Worm (Caenorhabditis elegans) whole organism, early embryonic: ENCODE data around the gene fipr-15.

Experiments
- B0310.2 ChIP-seq: sonication (generic microtip); optimal IDR thresholded peaks from 2 replicates; lab custom pipeline; 2016; ENCODE audit warnings: mild to moderate bottlenecking, missing genetic modification characterization, missing compliant biosample characterization
- F13C5.2 ChIP-seq: sonication (generic microtip); optimal IDR thresholded peaks from 2 replicates; lab custom pipeline; 2017; ENCODE audit warnings: mild to moderate bottlenecking, missing genetic modification characterization, inconsistent platforms, missing compliant biosample characterization
- aly-1 ChIP-seq: sonication (generic microtip); optimal IDR thresholded peaks from 2 replicates; lab custom pipeline; 2016; ENCODE audit warnings: missing genetic modification characterization, missing compliant biosample characterization
- ama-1 ChIP-seq: fragments of 150-350 bp; optimal IDR thresholded peaks from 2 replicates; lab custom pipeline; 2014
- ceh-13 ChIP-seq: fragments of 200-800 bp; sonication (Bioruptor generic); optimal IDR thresholded peaks from 2 replicates; lab custom pipeline; 2018; ENCODE audit warnings: mild to moderate bottlenecking, missing genetic modification characterization, missing compliant biosample characterization
- ceh-36 ChIP-seq: sonication (generic microtip); optimal IDR thresholded peaks from 2 replicates; lab custom pipeline; 2016; ENCODE audit warnings: missing genetic modification characterization, inconsistent platforms, missing compliant biosample characterization
- ets-7 ChIP-seq: sonication (generic microtip); optimal IDR thresholded peaks from 2 replicates; lab custom pipeline; 2016; ENCODE audit warnings: missing genotype, missing genetic modification characterization, missing compliant biosample characterization
- flt-1 ChIP-seq: fragments of 200-800 bp; sonication (Bioruptor generic); IDR thresholded peaks from 2 replicates; pipeline ENCODE4 v1.3.6; 2022; ENCODE audit warnings: missing genetic modification characterization, missing compliant biosample characterization
- hmbx-1 ChIP-seq: sonication (generic microtip); optimal IDR thresholded peaks from 2 replicates; lab custom pipeline; 2016; ENCODE audit warnings: mild to moderate bottlenecking, missing genetic modification characterization, missing compliant biosample characterization
- hmg-4 ChIP-seq: fragments of 200-800 bp; sonication (Bioruptor generic); optimal IDR thresholded peaks from 2 replicates; lab custom pipeline; 2018; ENCODE audit warnings: mild to moderate bottlenecking, missing genetic modification characterization, missing compliant biosample characterization
- hnd-1 ChIP-seq: sonication (generic microtip); optimal IDR thresholded peaks from 2 replicates; lab custom pipeline; 2016; ENCODE audit warnings: missing genetic modification characterization, missing compliant biosample characterization
- pes-1 ChIP-seq: fragments of 200-800 bp; sonication (Bioruptor generic); IDR thresholded peaks from 2 replicates; pipeline ENCODE4 v1.3.6; 2022; ENCODE audit warnings: missing genetic modification reagents, missing genetic modification characterization, missing compliant biosample characterization
- scrt-1 ChIP-seq: fragments of 200-800 bp; sonication (Bioruptor generic); IDR thresholded peaks from 2 replicates; pipeline ENCODE4 v1.3.6; 2022; ENCODE audit warnings: missing genetic modification characterization, missing compliant biosample characterization
- sea-1 ChIP-seq: fragments of 200-800 bp; sonication (Bioruptor generic); conservative IDR thresholded peaks from 2 replicates; pipeline ENCODE4 v1.3.6; 2022; ENCODE audit warnings: missing genetic modification characterization, missing compliant biosample characterization
- tbx-11 ChIP-seq: fragments of 200-800 bp; sonication (Bioruptor generic); IDR thresholded peaks from 2 replicates; pipeline ENCODE4 v1.3.6; 2022; ENCODE audit warnings: missing genetic modification characterization, missing compliant biosample characterization
- tbx-37 ChIP-seq: fragments of 200-800 bp; sonication (Bioruptor generic); conservative IDR thresholded peaks from 2 replicates; pipeline ENCODE4 v1.3.6; 2022; ENCODE audit warnings: missing genetic modification reagents, missing genetic modification characterization, missing compliant biosample characterization
- tra-4 ChIP-seq: sonication (generic microtip); optimal IDR thresholded peaks from 2 replicates; lab custom pipeline; 2017; ENCODE audit warnings: missing genetic modification characterization, missing compliant biosample characterization

Gene fipr-15

DNA sequence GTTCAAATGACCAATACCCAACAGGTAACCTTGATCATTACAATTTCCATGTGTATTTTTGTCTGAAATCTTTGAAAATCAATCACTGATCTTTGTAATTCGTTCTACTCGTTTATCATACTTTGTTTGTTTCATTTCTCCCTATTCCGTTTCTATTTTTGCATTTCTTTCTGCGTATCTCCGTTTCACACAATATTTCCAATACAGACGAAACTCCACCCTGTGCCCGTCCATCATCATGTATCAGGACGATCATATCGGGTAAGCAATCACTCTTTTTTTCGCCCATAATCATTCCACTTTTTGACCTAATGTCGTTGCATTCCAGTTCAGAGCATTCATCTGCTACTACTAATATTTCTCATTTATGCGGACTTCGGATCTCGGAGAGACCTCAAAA, 29.3 kb downstream of the fipr-15 start, which contains the start of gene pyk-2:
Gene pyk-2, plus strand, starts transcription at position 206 of the 400 bp plus-strand sequence.
- no peak for TF ChIP-seq ceh-13
- no peak for TF ChIP-seq hnd-1 (tag; lab: Kevin White, UChicago)
- TF ChIP-seq tbx-37: no peak
- no peak for TF ChIP-seq hmg-4 (GFP tag; lab: Kevin White, UChicago)
- TF ChIP-seq F13C5.2 (tag; lab: Kevin White, UChicago): no peak
- TF ChIP-seq tra-4: no peak
- no peak for TF ChIP-seq scrt-1
- TF ChIP-seq flt-1 (GFP tag; lab: Robert Waterston, UW): no peak
- TF ChIP-seq ceh-36: no peak
- TF ChIP-seq pes-1 (GFP tag; lab: Robert Waterston, UW): no peak
- no peak for TF ChIP-seq aly-1 (tag; lab: Kevin White, UChicago)
- TF ChIP-seq hmbx-1 (tag; lab: Kevin White, UChicago): no peak

DNA sequence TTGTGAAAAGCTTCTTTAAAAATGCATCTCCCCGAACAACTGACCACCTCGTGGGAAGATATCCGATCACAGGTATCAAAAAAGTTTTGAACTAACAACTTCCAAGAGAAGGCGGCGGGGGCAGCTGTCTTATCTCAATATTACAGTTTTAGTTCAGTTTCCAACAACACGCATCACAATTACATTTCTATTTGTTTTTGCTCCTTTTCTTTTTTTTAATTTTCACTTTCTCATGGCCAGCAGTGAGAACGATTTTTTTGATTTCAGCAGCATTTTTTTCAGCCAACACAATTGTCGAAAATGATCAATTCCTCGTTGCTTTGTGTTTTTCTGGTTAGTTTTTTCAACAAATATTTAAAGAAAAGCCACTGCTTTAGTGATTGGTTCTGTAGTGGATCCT, 32.7 kb downstream of the fipr-15 start, which contains the start of gene ZK593.2:
Gene ZK593.2, plus strand, starts transcription at position 301 of the 400 bp plus-strand sequence.
- TF ChIP-seq tra-4: no peak
- TF ChIP-seq pes-1 (GFP tag; lab: Robert Waterston, UW): no peak
- no peak for TF ChIP-seq flt-1 (GFP tag; lab: Robert Waterston, UW)
- no peak for TF ChIP-seq hmg-4 (GFP tag; lab: Kevin White, UChicago)
- no peak for TF ChIP-seq aly-1 (tag; lab: Kevin White, UChicago)
- no peak for TF ChIP-seq scrt-1
- TF ChIP-seq tbx-11: no peak
- TF ChIP-seq B0310.2 (tag; lab: Kevin White, UChicago): no peak
- TF ChIP-seq sea-1 (GFP tag; lab: Robert Waterston, UW): no peak
- TF ChIP-seq ama-1 (lab: Kevin White, UChicago): no peak

DNA sequence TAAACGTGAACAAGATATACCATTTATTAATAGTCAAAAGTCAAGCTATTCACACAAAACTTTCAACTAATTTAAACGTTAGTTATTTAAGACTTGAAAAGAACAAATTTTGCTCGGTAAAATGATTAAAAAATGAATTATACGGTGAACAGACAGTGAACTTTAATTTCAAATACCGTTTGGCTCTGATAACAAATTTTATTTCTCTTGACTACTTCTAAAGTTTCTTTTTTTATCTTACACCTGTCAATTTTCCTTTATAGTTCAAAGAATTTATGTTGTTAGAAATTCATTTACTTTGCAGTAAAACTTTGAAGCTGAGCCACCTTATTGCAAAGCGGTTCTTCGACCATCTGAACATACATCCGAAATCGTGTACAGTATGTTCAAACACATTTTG, 35.0 kb downstream of the fipr-15 start, which contains the start of gene ZK593.3:
Gene ZK593.3, plus strand, starts transcription at position 301 of the 400 bp plus-strand sequence.
- TF ChIP-seq tbx-37 (no peak), ceh-13 (no peak), ama-1 (lab: Kevin White, UChicago) (no peak), F13C5.2 (tag; lab: Kevin White, UChicago) (no peak), tbx-11 (no peak), tra-4 (no peak), sea-1 (GFP tag; lab: Robert Waterston, UW) (no peak), B0310.2 (tag; lab: Kevin White, UChicago) (no peak), hmg-4 (GFP tag; lab: Kevin White, UChicago) (no peak), aly-1 (tag; lab: Kevin White, UChicago) (no peak), scrt-1 (no peak), ets-7 (tag; lab: Kevin White, UChicago) (no peak), pes-1 (GFP tag; lab: Robert Waterston, UW) (no peak), flt-1 (GFP tag; lab: Robert Waterston, UW) (no peak)

DNA sequence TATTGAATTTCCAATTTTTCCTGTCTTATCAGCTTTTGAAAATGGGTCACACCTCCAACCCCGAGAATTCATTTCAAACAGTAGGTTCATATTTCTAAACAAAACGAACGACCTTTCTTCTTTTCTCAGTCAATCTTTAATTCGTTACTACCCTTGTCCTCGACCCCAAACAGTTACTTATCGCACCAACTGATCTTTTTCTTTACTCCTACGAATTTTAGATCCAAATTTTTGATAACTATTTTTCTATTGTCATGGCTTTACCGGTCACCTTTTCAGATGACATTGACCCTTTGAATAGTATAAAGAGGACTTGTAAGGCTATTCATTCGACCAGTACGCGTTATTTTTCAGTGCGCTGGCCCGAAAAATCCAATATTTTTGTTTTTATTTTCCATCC, 35.8 kb downstream of the fipr-15 start:
- TF ChIP-seq ceh-13 (no peak), hmbx-1 (tag; lab: Kevin White, UChicago) (no peak)

DNA sequence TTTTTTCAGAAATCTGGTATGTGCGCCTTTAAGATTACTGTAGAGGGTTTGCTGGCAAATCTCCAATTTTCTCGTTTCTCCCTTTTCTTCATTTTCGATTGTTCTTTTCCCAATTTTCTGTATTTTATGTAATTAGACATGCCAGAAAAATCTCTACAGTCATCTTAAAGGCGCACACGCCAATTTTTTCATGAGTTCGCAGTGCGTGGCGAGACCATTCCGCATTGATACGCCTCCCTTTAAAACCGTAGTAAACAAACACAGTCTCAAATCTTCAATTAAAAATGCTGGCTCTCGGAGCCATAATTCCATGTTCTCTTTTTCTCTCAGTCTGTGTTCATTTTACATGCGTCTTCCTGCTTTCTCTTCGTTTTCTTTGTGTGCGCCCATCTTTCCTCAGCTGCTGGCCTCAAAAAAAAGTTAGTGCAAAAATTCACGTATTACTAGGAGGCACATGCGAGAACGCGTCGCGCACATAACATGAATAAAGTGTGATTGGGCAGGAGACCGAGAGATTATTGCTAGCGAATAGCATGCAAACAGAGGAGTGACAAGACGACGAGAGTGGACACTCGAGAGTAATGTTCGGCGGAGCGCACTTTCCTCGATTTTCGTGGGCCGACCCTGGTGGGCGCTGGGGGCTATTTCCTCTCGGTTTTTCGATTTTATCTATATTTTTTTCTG, 38.7 kb downstream of the fipr-15 start:
- TF ChIP-seq tra-4 (no peak), F13C5.2 (tag; lab: Kevin White, UChicago) (peak; percentile 51), hmg-4 (GFP tag; lab: Kevin White, UChicago) (peak; percentile 13)

DNA sequence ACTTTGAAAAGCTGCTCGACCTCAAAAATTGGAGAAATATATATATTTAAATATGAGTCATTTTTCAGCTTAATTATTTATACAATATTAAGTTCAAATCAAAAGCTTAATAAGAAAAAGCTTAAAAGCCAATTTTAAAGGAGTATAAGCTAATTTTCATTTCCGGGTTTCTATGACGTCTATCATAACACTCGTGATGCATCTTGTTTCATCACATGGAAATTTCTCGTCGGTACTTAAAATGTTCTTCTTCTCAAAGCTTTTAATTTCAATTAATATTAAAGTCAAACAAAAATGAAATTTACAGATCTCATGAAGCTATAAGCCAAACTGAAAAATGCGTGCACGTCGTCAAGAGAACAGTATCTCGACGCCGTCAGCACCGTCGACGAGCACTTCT, 39.4 kb downstream of the fipr-15 start, which contains the start of gene rbr-2:
Gene rbr-2, plus strand, starts transcription at position 301 of the 400 bp plus-strand sequence.
- no peak for TF ChIP-seq ets-7 (tag; lab: Kevin White, UChicago)
- no peak for TF ChIP-seq tra-4
- no peak for TF ChIP-seq sea-1 (GFP tag; lab: Robert Waterston, UW)
- TF ChIP-seq flt-1 (GFP tag; lab: Robert Waterston, UW): no peak
- TF ChIP-seq tbx-11: no peak
- no peak for TF ChIP-seq hnd-1 (tag; lab: Kevin White, UChicago)
- no peak for TF ChIP-seq hmg-4 (GFP tag; lab: Kevin White, UChicago)
- no peak for TF ChIP-seq tbx-37
- no peak for TF ChIP-seq ceh-13
- TF ChIP-seq B0310.2 (tag; lab: Kevin White, UChicago): no peak
